Fruit fly (Drosophila melanogaster) whole organism, embryonic: Measurements from ENCODE around the gene Npc2g.
A peak's percentile ranks its signal among the peaks of the same experiment; 100 is the strongest.

ENCODE experiments used
- Antp ChIP-seq: fragments of 200-800 bp; sonication (Bioruptor generic); optimal IDR thresholded peaks from 3 replicates; lab custom pipeline; 2016; ENCODE audit warnings: missing biosample characterization, missing genetic modification characterization
- Atf3 ChIP-seq: fragments of 200-800 bp; sonication (Bioruptor generic); optimal IDR thresholded peaks from 3 replicates; lab custom pipeline; 2016; ENCODE audit warnings: missing biosample characterization, missing genetic modification characterization
- Blimp-1 ChIP-seq: fragments of 200-800 bp; sonication (Bioruptor generic); optimal IDR thresholded peaks from 3 replicates; lab custom pipeline; 2018; ENCODE audit warnings: missing biosample characterization, missing genetic modification characterization, mild to moderate bottlenecking, moderate library complexity, missing genetic modification reagents
- CG10462 ChIP-seq: fragments of 200-800 bp; sonication (Bioruptor generic); optimal IDR thresholded peaks from 2 replicates; lab custom pipeline; 2016; ENCODE audit warnings: missing biosample characterization, missing genetic modification characterization
- CG10979 ChIP-seq: fragments of 200-800 bp; sonication (Bioruptor generic); optimal IDR thresholded peaks from 2 replicates; lab custom pipeline; 2018; ENCODE audit warnings: missing biosample characterization, mild to moderate bottlenecking, missing genetic modification characterization, moderate library complexity
- CG11398 ChIP-seq: fragments of 200-800 bp; sonication (Bioruptor generic); optimal IDR thresholded peaks from 2 replicates; lab custom pipeline; 2016; ENCODE audit warnings: missing biosample characterization, missing genetic modification characterization
- CG12071 ChIP-seq: fragments of 200-800 bp; sonication (Bioruptor generic); optimal IDR thresholded peaks from 3 replicates; lab custom pipeline; 2018; ENCODE audit warnings: missing biosample characterization, mild to moderate bottlenecking, missing genetic modification characterization
- CG12744 ChIP-seq: fragments of 200-800 bp; sonication (Bioruptor generic); optimal IDR thresholded peaks from 2 replicates; lab custom pipeline; 2016; ENCODE audit warnings: missing biosample characterization, missing genetic modification characterization
- CG14965 ChIP-seq: fragments of 200-800 bp; sonication (Bioruptor generic); optimal IDR thresholded peaks from 2 replicates; lab custom pipeline; 2016; ENCODE audit warnings: missing biosample characterization, missing genetic modification characterization, borderline replicate concordance
- CG15011 ChIP-seq: fragments of 200-800 bp; sonication (Bioruptor generic); optimal IDR thresholded peaks from 3 replicates; lab custom pipeline; 2018; ENCODE audit warnings: missing biosample characterization, mild to moderate bottlenecking, missing genetic modification characterization
- CG17568 ChIP-seq: fragments of 200-800 bp; sonication (Bioruptor generic); optimal IDR thresholded peaks from 2 replicates; lab custom pipeline; 2018; ENCODE audit warnings: missing biosample characterization, mild to moderate bottlenecking, missing genetic modification characterization, moderate library complexity
- CG1792 ChIP-seq: fragments of 200-800 bp; sonication (Bioruptor generic); optimal IDR thresholded peaks from 2 replicates; lab custom pipeline; 2016; ENCODE audit warnings: missing biosample characterization, missing genetic modification characterization
- CG18262 ChIP-seq: fragments of 200-800 bp; optimal IDR thresholded peaks from 3 replicates; lab custom pipeline; 2019; ENCODE audit warnings: missing biosample characterization, mild to moderate bottlenecking, missing genetic modification characterization, moderate library complexity
- CG18764 ChIP-seq: fragments of 200-800 bp; sonication (Bioruptor generic); optimal IDR thresholded peaks from 3 replicates; lab custom pipeline; 2016; ENCODE audit warnings: missing biosample characterization, missing genetic modification characterization
- CG2875 ChIP-seq: fragments of 200-800 bp; sonication (Bioruptor generic); optimal IDR thresholded peaks from 2 replicates; lab custom pipeline; 2017; ENCODE audit warnings: missing biosample characterization, mild to moderate bottlenecking, missing genetic modification characterization, missing genetic modification reagents
- CG3065 ChIP-seq: fragments of 200-800 bp; sonication (Bioruptor generic); optimal IDR thresholded peaks from 2 replicates; lab custom pipeline; 2016; ENCODE audit warnings: missing biosample characterization, missing genetic modification characterization
- CG34224 ChIP-seq: fragments of 200-800 bp; sonication (Bioruptor generic); IDR thresholded peaks from 3 replicates; pipeline ENCODE4 v1.3.6; 2022; ENCODE audit warnings: missing biosample characterization, missing genetic modification characterization; ENCODE audit not compliant: partially characterized antibody
- CG34376 ChIP-seq: fragments of 200-800 bp; sonication (Bioruptor generic); optimal IDR thresholded peaks from 2 replicates; lab custom pipeline; 2018; ENCODE audit warnings: missing biosample characterization, mild to moderate bottlenecking, missing genetic modification characterization
- CG4360 ChIP-seq: fragments of 200-800 bp; sonication (Bioruptor generic); IDR thresholded peaks from 2 replicates; pipeline ENCODE4 v1.3.6; 2022; ENCODE audit warnings: missing biosample characterization, missing genetic modification characterization
- CG5245 ChIP-seq: fragments of 200-800 bp; sonication (Bioruptor generic); optimal IDR thresholded peaks from 3 replicates; lab custom pipeline; 2016; ENCODE audit warnings: missing biosample characterization, missing genetic modification characterization
- CG6765 ChIP-seq: fragments of 200-800 bp; sonication (Bioruptor generic); optimal IDR thresholded peaks from 3 replicates; lab custom pipeline; 2017; ENCODE audit warnings: missing biosample characterization, mild to moderate bottlenecking, missing genetic modification characterization
- CG7372 ChIP-seq: fragments of 200-800 bp; sonication (Bioruptor generic); IDR thresholded peaks from 2 replicates; pipeline ENCODE4 v1.3.6; 2022; ENCODE audit warnings: missing biosample characterization, missing genetic modification characterization
- CG7745 ChIP-seq: fragments of 200-800 bp; sonication (Bioruptor generic); optimal IDR thresholded peaks from 2 replicates; lab custom pipeline; 2018; ENCODE audit warnings: missing biosample characterization, mild to moderate bottlenecking, missing genetic modification characterization, moderate library complexity
- CG7786 ChIP-seq: fragments of 200-800 bp; sonication (Bioruptor generic); optimal IDR thresholded peaks from 2 replicates; lab custom pipeline; 2016; ENCODE audit warnings: missing biosample characterization, missing genetic modification characterization
- Doc3 ChIP-seq: fragments of 200-800 bp; sonication (Bioruptor generic); IDR thresholded peaks from 3 replicates; pipeline ENCODE4 v1.3.6; 2022; ENCODE audit warnings: missing biosample characterization, missing genetic modification characterization; ENCODE audit not compliant: partially characterized antibody
- ERR ChIP-seq: fragments of 200-800 bp; sonication (Bioruptor generic); optimal IDR thresholded peaks from 2 replicates; lab custom pipeline; 2016; ENCODE audit warnings: missing biosample characterization, missing genetic modification characterization
- GATAe ChIP-seq: fragments of 200-800 bp; sonication (Bioruptor generic); conservative IDR thresholded peaks from 2 replicates; pipeline ENCODE4 v1.3.6; 2022; ENCODE audit warnings: missing biosample characterization, missing genetic modification characterization
- Jarid2 ChIP-seq: fragments of 200-800 bp; sonication (Bioruptor generic); optimal IDR thresholded peaks from 3 replicates; lab custom pipeline; 2017; ENCODE audit warnings: mild to moderate bottlenecking, missing biosample characterization, missing genetic modification reagents, missing genetic modification characterization
- MBD-R2 ChIP-seq: fragments of 200-800 bp; sonication (Bioruptor generic); IDR thresholded peaks from 2 replicates; pipeline ENCODE4 v1.3.6; 2022; ENCODE audit warnings: missing biosample characterization, missing genetic modification characterization
- Mes4 ChIP-seq: fragments of 200-800 bp; sonication (Bioruptor generic); optimal IDR thresholded peaks from 2 replicates; lab custom pipeline; 2016; ENCODE audit warnings: missing biosample characterization, missing genetic modification characterization
- NC2β ChIP-seq: fragments of 200-800 bp; sonication (Bioruptor generic); optimal IDR thresholded peaks from 2 replicates; lab custom pipeline; 2016; ENCODE audit warnings: missing biosample characterization, missing genetic modification characterization
- Oaz ChIP-seq: fragments of 200-800 bp; sonication (Bioruptor generic); IDR thresholded peaks from 2 replicates; pipeline ENCODE4 v1.3.6; 2022; ENCODE audit warnings: missing biosample characterization, missing genetic modification characterization
- Sin3A ChIP-seq: fragments of >200 bp; optimal IDR thresholded peaks from 2 replicates; lab custom pipeline; 2018
- Usf ChIP-seq: fragments of 200-800 bp; sonication (Bioruptor generic); optimal IDR thresholded peaks from 2 replicates; lab custom pipeline; 2017; ENCODE audit warnings: missing genotype, missing biosample characterization, missing genetic modification characterization
- ash1 ChIP-seq: fragments of 200-800 bp; sonication (Bioruptor generic); optimal IDR thresholded peaks from 2 replicates; lab custom pipeline; 2018; ENCODE audit warnings: missing biosample characterization, mild to moderate bottlenecking, missing genetic modification characterization
- bowl ChIP-seq: fragments of 200-800 bp; sonication (Bioruptor generic); IDR thresholded peaks from 2 replicates; pipeline ENCODE4 v1.3.6; 2022; ENCODE audit warnings: missing biosample characterization, missing genetic modification characterization
- cad ChIP-seq: fragments of >200 bp; optimal IDR thresholded peaks from 2 replicates; lab custom pipeline; 2017; ENCODE audit warnings: missing biosample characterization, missing genetic modification characterization
- chn ChIP-seq: fragments of 200-800 bp; sonication (Bioruptor generic); optimal IDR thresholded peaks from 2 replicates; lab custom pipeline; 2016; ENCODE audit warnings: missing biosample characterization, missing genetic modification characterization
- fd64A ChIP-seq: fragments of 200-800 bp; sonication (Bioruptor generic); optimal IDR thresholded peaks from 3 replicates; lab custom pipeline; 2018; ENCODE audit warnings: missing biosample characterization, mild to moderate bottlenecking, missing genetic modification characterization
- hbn ChIP-seq: fragments of 200-800 bp; sonication (Bioruptor generic); IDR thresholded peaks from 2 replicates; pipeline ENCODE4 v1.3.6; 2022; ENCODE audit warnings: missing biosample characterization, missing genetic modification characterization; ENCODE audit not compliant: partially characterized antibody
- her ChIP-seq: fragments of 200-800 bp; sonication (Bioruptor generic); optimal IDR thresholded peaks from 2 replicates; lab custom pipeline; 2016; ENCODE audit warnings: missing biosample characterization, missing genetic modification characterization
- lbe ChIP-seq: fragments of 200-800 bp; sonication (Bioruptor generic); optimal IDR thresholded peaks from 2 replicates; lab custom pipeline; 2016; ENCODE audit warnings: missing biosample characterization, mild to moderate bottlenecking, missing genetic modification characterization
- phol ChIP-seq: fragments of 200-800 bp; sonication (Bioruptor generic); optimal IDR thresholded peaks from 3 replicates; lab custom pipeline; 2018; ENCODE audit warnings: missing biosample characterization, mild to moderate bottlenecking, missing genetic modification characterization, moderate library complexity
- pita ChIP-seq: fragments of 200-800 bp; sonication (Bioruptor generic); optimal IDR thresholded peaks from 2 replicates; lab custom pipeline; 2017; ENCODE audit warnings: missing biosample characterization, mild to moderate bottlenecking, missing genetic modification characterization
- pnt ChIP-seq: fragments of 200-800 bp; sonication (Bioruptor generic); optimal IDR thresholded peaks from 3 replicates; lab custom pipeline; 2016; ENCODE audit warnings: missing biosample characterization, missing genetic modification characterization
- salm ChIP-seq: fragments of 200-800 bp; sonication (Bioruptor generic); optimal IDR thresholded peaks from 2 replicates; lab custom pipeline; 2018; ENCODE audit warnings: missing biosample characterization, mild to moderate bottlenecking, missing genetic modification characterization
- seq ChIP-seq: fragments of 200-800 bp; sonication (Bioruptor generic); IDR thresholded peaks from 2 replicates; pipeline ENCODE4 v1.3.6; 2022; ENCODE audit warnings: missing biosample characterization, missing genetic modification characterization
- sqz ChIP-seq: fragments of 200-800 bp; sonication (Bioruptor generic); optimal IDR thresholded peaks from 3 replicates; lab custom pipeline; 2018; ENCODE audit warnings: missing biosample characterization, mild to moderate bottlenecking, missing genetic modification characterization
- tgo ChIP-seq: fragments of 200-800 bp; sonication (Bioruptor generic); IDR thresholded peaks from 3 replicates; pipeline ENCODE4 v1.3.6; 2022; ENCODE audit warnings: missing biosample characterization, missing genetic modification characterization
- trem ChIP-seq: fragments of 200-800 bp; optimal IDR thresholded peaks from 3 replicates; lab custom pipeline; 2019; ENCODE audit warnings: missing biosample characterization, mild to moderate bottlenecking, missing genetic modification characterization, moderate library complexity
- wor ChIP-seq: fragments of 200-800 bp; sonication (Bioruptor generic); IDR thresholded peaks from 2 replicates; pipeline ENCODE4 v1.3.6; 2022; ENCODE audit warnings: missing biosample characterization, missing genetic modification characterization
- yki ChIP-seq: fragments of >200 bp; optimal IDR thresholded peaks from 3 replicates; lab custom pipeline; 2018
- zf30C ChIP-seq: fragments of 200-800 bp; sonication (Bioruptor generic); optimal IDR thresholded peaks from 3 replicates; lab custom pipeline; 2018; ENCODE audit warnings: missing biosample characterization, mild to moderate bottlenecking, missing genetic modification characterization

Gene Npc2g

dm6 chr3R:30761140-30761539 lies 16.1 kb upstream of the Npc2g start:
- TF ChIP-seq cad (GFP tag; lab: Kevin White, UChicago) (no peak), seq (GFP tag; lab: Robert Waterston, UW) (0 out of 2 replicates have a peak, but pooled peaks have one; percentile 23), bowl (GFP tag; lab: Robert Waterston, UW) (no peak), wor (GFP tag; lab: Robert Waterston, UW) (no peak), GATAe (no peak), phol (tag; lab: Kevin White, UChicago) (peak; percentile 72), CG7745 (tag; lab: Kevin White, UChicago) (no peak), MBD-R2 (GFP tag; lab: Robert Waterston, UW) (no peak), fd64A (GFP tag; lab: Kevin White, UChicago) (no peak), CG10979 (peak; percentile 80), sqz (peak; percentile 49), CG3065 (no peak), CG12071 (GFP tag; lab: Kevin White, UChicago) (no peak), CG34376 (no peak), salm (no peak), Sin3A (lab: Kevin White, UChicago) (no peak), her (no peak), CG14965 (GFP tag; lab: Kevin White, UChicago) (no peak), CG10462 (GFP tag; lab: Kevin White, UChicago) (peak; percentile 35), CG12744 (GFP tag; lab: Kevin White, UChicago) (no peak), CG11398 (GFP tag; lab: Kevin White, UChicago) (no peak), CG5245 (GFP tag; lab: Kevin White, UChicago) (peak; percentile 31), yki (lab: Kevin White, UChicago) (no peak), CG7372 (GFP tag; lab: Robert Waterston, UW) (no peak), Doc3 (GFP tag; lab: Robert Waterston, UW) (no peak), tgo (GFP tag; lab: Robert Waterston, UW) (no peak; the same call in 2 of the 3 replicates), NC2β (GFP tag; lab: Kevin White, UChicago) (peak; percentile 38), Usf (GFP tag; lab: Kevin White, UChicago) (peak; percentile 13), CG34224 (GFP tag; lab: Robert Waterston, UW) (no peak), Jarid2 (GFP tag; lab: Kevin White, UChicago) (no peak), ERR (GFP tag; lab: Kevin White, UChicago) (no peak), CG6765 (GFP tag; lab: Kevin White, UChicago) (no peak), Mes4 (peak; percentile 12), Antp (peak; percentile 25), CG17568 (GFP tag; lab: Kevin White, UChicago) (no peak), trem (tag; lab: Kevin White, UChicago) (peak; percentile 57), hbn (no peak), chn (GFP tag; lab: Kevin White, UChicago) (peak; percentile 48), CG4360 (GFP tag; lab: Robert Waterston, UW) (no peak), CG2875 (no peak), CG15011 (GFP tag; lab: Kevin White, UChicago) (no peak), Atf3 (GFP tag; lab: Kevin White, UChicago) (no peak), CG18764 (GFP tag; lab: Kevin White, UChicago) (no peak), pnt (GFP tag; lab: Kevin White, UChicago) (peak; percentile 43), CG1792 (GFP tag; lab: Kevin White, UChicago) (no peak), pita (GFP tag; lab: Kevin White, UChicago) (no peak), CG7786 (GFP tag; lab: Kevin White, UChicago) (peak; percentile 25), zf30C (GFP tag; lab: Kevin White, UChicago) (no peak), Blimp-1 (GFP tag; lab: Kevin White, UChicago) (peak; percentile 69), Oaz (GFP tag; lab: Robert Waterston, UW) (no peak), lbe (GFP tag; lab: Kevin White, UChicago) (peak; percentile 22), ash1 (no peak), CG18262 (tag; lab: Kevin White, UChicago) (peak; percentile 79)
